Worm (Caenorhabditis elegans) whole organism, late embryonic: ENCODE data around the gene Y23B4A.1.

Experiments used
- ama-1 ChIP-seq: fragments of 150-350 bp; optimal IDR thresholded peaks from 2 replicates; lab custom pipeline; 2014
- elt-2 ChIP-seq: sonication (generic microtip); optimal IDR thresholded peaks from 2 replicates; lab custom pipeline; 2016; ENCODE audit warnings: missing genetic modification reagents, missing genetic modification characterization, missing compliant biosample characterization
- ets-4 ChIP-seq: sonication (generic microtip); optimal IDR thresholded peaks from 2 replicates; lab custom pipeline; 2016; ENCODE audit warnings: missing genetic modification characterization, missing compliant biosample characterization
- fkh-10 ChIP-seq: fragments of 150-350 bp; optimal IDR thresholded peaks from 2 replicates; lab custom pipeline; 2014; ENCODE audit warnings: missing biosample characterization, missing genetic modification reagents, missing genetic modification characterization
- gmeb-2 ChIP-seq: sonication (generic microtip); optimal IDR thresholded peaks from 2 replicates; lab custom pipeline; 2016; ENCODE audit warnings: missing genetic modification characterization, inconsistent platforms, missing compliant biosample characterization
- hlh-13 ChIP-seq: fragments of 200-800 bp; sonication (Bioruptor generic); optimal IDR thresholded peaks from 2 replicates; lab custom pipeline; 2018; ENCODE audit warnings: mild to moderate bottlenecking, missing genetic modification characterization, missing compliant biosample characterization
- tbx-2 ChIP-seq: sonication (generic microtip); optimal IDR thresholded peaks from 2 replicates; lab custom pipeline; 2016; ENCODE audit warnings: missing genetic modification characterization, missing compliant biosample characterization
- ztf-16 ChIP-seq: sonication (generic microtip); optimal IDR thresholded peaks from 2 replicates; lab custom pipeline; 2017; ENCODE audit warnings: missing genetic modification characterization, missing compliant biosample characterization

DNA sequence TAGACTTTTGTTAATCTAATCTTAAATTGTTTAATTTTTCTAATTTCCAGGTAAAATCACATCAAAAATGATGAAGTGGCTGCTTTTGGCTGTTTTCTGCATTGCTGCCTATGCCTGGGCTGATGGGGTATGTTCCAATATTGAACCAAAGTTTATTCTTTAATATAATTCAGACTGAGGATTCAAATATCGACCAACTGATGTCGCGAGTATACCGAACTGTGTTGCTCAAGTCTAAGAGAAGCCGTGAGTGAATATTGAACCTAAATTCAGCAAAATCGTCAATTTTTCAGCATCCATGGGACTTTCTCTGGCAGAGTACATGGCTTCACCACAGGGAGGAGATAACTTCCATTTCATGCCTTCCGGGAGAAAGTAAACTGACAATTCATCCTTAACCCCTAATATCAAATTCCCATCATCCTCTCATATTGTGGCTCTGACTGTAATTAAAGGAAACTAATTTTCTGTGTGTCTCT lies 12.5 kb downstream of the Y23B4A.1 start, which contains the start of gene nlp-49:
- TF ChIP-seq ets-4 (tag; lab: Kevin White, UChicago), result no peak
- TF ChIP-seq elt-2 (tag; lab: Kevin White, UChicago), result no peak
- TF ChIP-seq fkh-10, result no peak
- TF ChIP-seq ama-1 (lab: Kevin White, UChicago), result no peak
- no peak for TF ChIP-seq gmeb-2 (tag; lab: Kevin White, UChicago)
- no peak for TF ChIP-seq hlh-13 (GFP tag; lab: Kevin White, UChicago)
- TF ChIP-seq tbx-2 (tag; lab: Kevin White, UChicago), result no peak
- no peak for TF ChIP-seq ztf-16 (tag; lab: Kevin White, UChicago)
